Fruit fly (Drosophila melanogaster) whole organism, embryonic: ENCODE results near the gene Charon.

Experiments used
- Antp ChIP-seq: fragments of 200-800 bp; sonication (Bioruptor generic); optimal IDR thresholded peaks from 3 replicates; lab custom pipeline; 2016; ENCODE audit warnings: missing biosample characterization, missing genetic modification characterization
- BtbVII ChIP-seq: fragments of 200-800 bp; sonication (Bioruptor generic); optimal IDR thresholded peaks from 3 replicates; lab custom pipeline; 2017; ENCODE audit warnings: missing biosample characterization, mild to moderate bottlenecking, missing genetic modification characterization
- CG11085 ChIP-seq: fragments of 200-800 bp; sonication (Bioruptor generic); IDR thresholded peaks from 2 replicates; pipeline ENCODE4 v1.3.6; 2022; ENCODE audit warnings: missing biosample characterization, missing genetic modification characterization
- CG11247 ChIP-seq: fragments of 200-800 bp; sonication (Bioruptor generic); IDR thresholded peaks from 2 replicates; pipeline ENCODE4 v1.3.6; 2022; ENCODE audit warnings: missing biosample characterization, missing genetic modification characterization
- CG12219 ChIP-seq: fragments of 200-800 bp; sonication (Bioruptor generic); optimal IDR thresholded peaks from 3 replicates; lab custom pipeline; 2018; ENCODE audit warnings: missing biosample characterization, mild to moderate bottlenecking, missing genetic modification characterization
- CG12769 ChIP-seq: fragments of 200-800 bp; sonication (Bioruptor generic); optimal IDR thresholded peaks from 2 replicates; lab custom pipeline; 2019; ENCODE audit warnings: missing biosample characterization, mild to moderate bottlenecking, missing genetic modification characterization, moderate library complexity
- CG1647 ChIP-seq: fragments of 200-800 bp; sonication (Bioruptor generic); optimal IDR thresholded peaks from 3 replicates; lab custom pipeline; 2016; ENCODE audit warnings: missing biosample characterization, missing genetic modification characterization
- CG2120 ChIP-seq: fragments of 200-800 bp; sonication (Bioruptor generic); optimal IDR thresholded peaks from 3 replicates; lab custom pipeline; 2016; ENCODE audit warnings: missing biosample characterization, missing genetic modification characterization
- CG2199 ChIP-seq: fragments of 200-800 bp; sonication (Bioruptor generic); IDR thresholded peaks from 3 replicates; pipeline ENCODE4 v1.3.6; 2022; ENCODE audit warnings: missing biosample characterization, missing genetic modification characterization
- CG31224 ChIP-seq: fragments of 200-800 bp; sonication (Bioruptor generic); IDR thresholded peaks from 2 replicates; pipeline ENCODE4 v1.3.6; 2022; ENCODE audit warnings: missing biosample characterization, missing genetic modification characterization
- CG4282 ChIP-seq: fragments of 200-800 bp; sonication (Bioruptor generic); optimal IDR thresholded peaks from 2 replicates; lab custom pipeline; 2016; ENCODE audit warnings: missing biosample characterization, missing genetic modification characterization
- CG5245 ChIP-seq: fragments of 200-800 bp; sonication (Bioruptor generic); optimal IDR thresholded peaks from 3 replicates; lab custom pipeline; 2016; ENCODE audit warnings: missing biosample characterization, missing genetic modification characterization
- CG6272 ChIP-seq: fragments of 200-800 bp; sonication (Bioruptor generic); IDR thresholded peaks from 2 replicates; pipeline ENCODE4 v1.3.6; 2022; ENCODE audit warnings: missing biosample characterization, missing genetic modification characterization
- CG7556 ChIP-seq: fragments of 200-800 bp; sonication (Bioruptor generic); optimal IDR thresholded peaks from 2 replicates; lab custom pipeline; 2017; ENCODE audit warnings: missing biosample characterization, mild to moderate bottlenecking, missing genetic modification characterization
- CG7963 ChIP-seq: fragments of 200-800 bp; sonication (Bioruptor generic); IDR thresholded peaks from 3 replicates; pipeline ENCODE4 v1.3.6; 2022; ENCODE audit warnings: missing biosample characterization, missing genetic modification characterization; ENCODE audit not compliant: partially characterized antibody
- CG8944 ChIP-seq: fragments of 200-800 bp; sonication (Bioruptor generic); optimal IDR thresholded peaks from 3 replicates; lab custom pipeline; 2016; ENCODE audit warnings: missing biosample characterization, missing genetic modification characterization
- CoRest ChIP-seq: fragments of 200-800 bp; sonication (Bioruptor generic); optimal IDR thresholded peaks from 3 replicates; lab custom pipeline; 2018; ENCODE audit warnings: missing biosample characterization, mild to moderate bottlenecking, missing genetic modification characterization, moderate library complexity
- CrebB ChIP-seq: fragments of 200-800 bp; sonication (Bioruptor generic); optimal IDR thresholded peaks from 3 replicates; lab custom pipeline; 2018; ENCODE audit warnings: missing biosample characterization, mild to moderate bottlenecking, missing genetic modification characterization
- Dbx ChIP-seq: fragments of 200-800 bp; sonication (Bioruptor generic); IDR thresholded peaks from 3 replicates; pipeline ENCODE4 v1.3.6; 2022; ENCODE audit warnings: missing biosample characterization, missing genetic modification characterization
- Eip74EF ChIP-seq, 2 experiments: fragments of 200-800 bp in 1 of 2; fragments of >200 bp in 1 of 2; sonication (Bioruptor generic) in 1 of 2; optimal IDR thresholded peaks; 2 replicates each; lab custom pipeline; 2017 to 2019; ENCODE audit warnings: missing biosample characterization in 2 of 2, missing genetic modification characterization in 2 of 2, mild to moderate bottlenecking in 1 of 2, moderate library complexity in 1 of 2
- HmgD ChIP-seq: fragments of 200-800 bp; sonication (Bioruptor generic); optimal IDR thresholded peaks from 3 replicates; lab custom pipeline; 2016; ENCODE audit warnings: missing biosample characterization, missing genetic modification characterization
- Hr3 ChIP-seq: fragments of 200-800 bp; sonication (Bioruptor generic); optimal IDR thresholded peaks from 3 replicates; lab custom pipeline; 2016; ENCODE audit warnings: missing biosample characterization, missing genetic modification characterization
- Lim3 ChIP-seq: fragments of 200-800 bp; sonication (Bioruptor generic); IDR thresholded peaks from 2 replicates; pipeline ENCODE4 v1.3.6; 2022; ENCODE audit warnings: missing biosample characterization, missing genetic modification characterization
- Nf-YC ChIP-seq: fragments of 200-800 bp; optimal IDR thresholded peaks from 3 replicates; lab custom pipeline; 2019; ENCODE audit warnings: missing biosample characterization, mild to moderate bottlenecking, missing genetic modification characterization, moderate library complexity
- Optix ChIP-seq: fragments of 200-800 bp; sonication (Bioruptor generic); IDR thresholded peaks from 3 replicates; pipeline ENCODE4 v1.3.6; 2022; ENCODE audit warnings: missing biosample characterization, missing genetic modification characterization
- Sox102F ChIP-seq: fragments of 200-800 bp; sonication (Bioruptor generic); optimal IDR thresholded peaks from 2 replicates; lab custom pipeline; 2018; ENCODE audit warnings: missing biosample characterization, mild to moderate bottlenecking, missing genetic modification characterization, moderate library complexity
- ase ChIP-seq: fragments of 200-800 bp; sonication (Bioruptor generic); IDR thresholded peaks from 3 replicates; pipeline ENCODE4 v1.3.6; 2022; ENCODE audit warnings: missing biosample characterization, missing genetic modification characterization
- da ChIP-seq: fragments of 200-800 bp; sonication (Bioruptor generic); optimal IDR thresholded peaks from 2 replicates; lab custom pipeline; 2016; ENCODE audit warnings: missing biosample characterization, missing genetic modification characterization
- eve ChIP-seq, 2 experiments: fragments of >200 bp; optimal IDR thresholded peaks; 2 replicates each; lab custom pipeline; 2017; ENCODE audit warnings: missing biosample characterization in 2 of 2, missing genetic modification characterization in 2 of 2
- eyg ChIP-seq: fragments of 200-800 bp; sonication (Bioruptor generic); optimal IDR thresholded peaks from 3 replicates; lab custom pipeline; 2016; ENCODE audit warnings: missing biosample characterization, missing genetic modification characterization
- fd96Cb ChIP-seq: fragments of 200-800 bp; sonication (Bioruptor generic); optimal IDR thresholded peaks from 2 replicates; lab custom pipeline; 2018; ENCODE audit warnings: missing biosample characterization, mild to moderate bottlenecking, missing genetic modification characterization, moderate library complexity
- gce ChIP-seq: fragments of 200-800 bp; sonication (Bioruptor generic); IDR thresholded peaks from 3 replicates; pipeline ENCODE4 v1.3.6; 2022; ENCODE audit warnings: missing biosample characterization, missing genetic modification characterization
- gcm ChIP-seq: fragments of 200-800 bp; sonication (Bioruptor generic); optimal IDR thresholded peaks from 2 replicates; lab custom pipeline; 2019; ENCODE audit warnings: missing biosample characterization, mild to moderate bottlenecking, missing genetic modification characterization, moderate library complexity
- hth ChIP-seq: fragments of >200 bp; optimal IDR thresholded peaks from 2 replicates; lab custom pipeline; 2017; ENCODE audit warnings: inconsistent platforms
- insv ChIP-seq, 2 experiments: fragments of 200-800 bp; sonication (Bioruptor generic); optimal IDR thresholded peaks; 3 replicates each; lab custom pipeline; 2016 to 2018; ENCODE audit warnings: missing biosample characterization in 2 of 2, missing genetic modification characterization in 2 of 2
- jing ChIP-seq: fragments of 200-800 bp; sonication (Bioruptor generic); optimal IDR thresholded peaks from 2 replicates; lab custom pipeline; 2018; ENCODE audit warnings: missing biosample characterization, mild to moderate bottlenecking, missing genetic modification characterization
- kay ChIP-seq: fragments of 200-800 bp; sonication (Bioruptor generic); optimal IDR thresholded peaks from 2 replicates; lab custom pipeline; 2016; ENCODE audit warnings: missing biosample characterization, missing genetic modification characterization
- maf-S ChIP-seq: fragments of 200-800 bp; sonication (Bioruptor generic); optimal IDR thresholded peaks from 2 replicates; lab custom pipeline; 2016; ENCODE audit warnings: missing biosample characterization, missing genetic modification characterization
- otp ChIP-seq: fragments of 200-800 bp; sonication (Bioruptor generic); IDR thresholded peaks from 3 replicates; pipeline ENCODE4, ENCODE4 v1.3.6; 2022; ENCODE audit warnings: missing biosample characterization, missing genetic modification characterization
- peb ChIP-seq: fragments of 200-800 bp; sonication (Bioruptor generic); IDR thresholded peaks from 2 replicates; pipeline ENCODE4 v1.3.6; 2022; ENCODE audit warnings: missing biosample characterization, missing genetic modification characterization
- psq ChIP-seq: fragments of 200-800 bp; sonication (Bioruptor generic); optimal IDR thresholded peaks from 2 replicates; lab custom pipeline; 2017; ENCODE audit warnings: missing biosample characterization, missing genetic modification characterization
- repo ChIP-seq: fragments of 200-800 bp; sonication (Bioruptor generic); optimal IDR thresholded peaks from 2 replicates; lab custom pipeline; 2016; ENCODE audit warnings: missing biosample characterization, missing genetic modification characterization
- schlank ChIP-seq: fragments of 200-800 bp; sonication (Bioruptor generic); optimal IDR thresholded peaks from 2 replicates; lab custom pipeline; 2018; ENCODE audit warnings: missing biosample characterization, mild to moderate bottlenecking, missing genetic modification characterization
- sisA ChIP-seq: fragments of 200-800 bp; sonication (Bioruptor generic); IDR thresholded peaks from 2 replicates; pipeline ENCODE4 v1.3.6; 2022; ENCODE audit warnings: missing biosample characterization, missing genetic modification characterization
- tin ChIP-seq: fragments of 200-800 bp; sonication (Bioruptor generic); optimal IDR thresholded peaks from 3 replicates; lab custom pipeline; 2016; ENCODE audit warnings: missing biosample characterization, missing genetic modification characterization
- tio ChIP-seq: fragments of 200-800 bp; sonication (Bioruptor generic); optimal IDR thresholded peaks from 2 replicates; lab custom pipeline; 2017; ENCODE audit warnings: missing biosample characterization, missing genetic modification characterization, inconsistent platforms
- tx ChIP-seq: fragments of 200-800 bp; sonication (Bioruptor generic); optimal IDR thresholded peaks from 2 replicates; lab custom pipeline; 2016; ENCODE audit warnings: missing biosample characterization, missing genetic modification characterization
- usp ChIP-seq: fragments of >200 bp; optimal IDR thresholded peaks from 2 replicates; lab custom pipeline; 2017; ENCODE audit warnings: missing biosample characterization, missing genetic modification characterization
- vnd ChIP-seq: fragments of 200-800 bp; sonication (Bioruptor generic); IDR thresholded peaks from 3 replicates; pipeline ENCODE4 v1.3.6; 2022; ENCODE audit warnings: missing biosample characterization, missing genetic modification characterization; ENCODE audit not compliant: partially characterized antibody
- z ChIP-seq: fragments of 200-800 bp; sonication (Bioruptor generic); IDR thresholded peaks from 3 replicates; pipeline ENCODE4 v1.3.6; 2022; ENCODE audit warnings: missing biosample characterization, missing genetic modification characterization

Gene Charon

DNA sequence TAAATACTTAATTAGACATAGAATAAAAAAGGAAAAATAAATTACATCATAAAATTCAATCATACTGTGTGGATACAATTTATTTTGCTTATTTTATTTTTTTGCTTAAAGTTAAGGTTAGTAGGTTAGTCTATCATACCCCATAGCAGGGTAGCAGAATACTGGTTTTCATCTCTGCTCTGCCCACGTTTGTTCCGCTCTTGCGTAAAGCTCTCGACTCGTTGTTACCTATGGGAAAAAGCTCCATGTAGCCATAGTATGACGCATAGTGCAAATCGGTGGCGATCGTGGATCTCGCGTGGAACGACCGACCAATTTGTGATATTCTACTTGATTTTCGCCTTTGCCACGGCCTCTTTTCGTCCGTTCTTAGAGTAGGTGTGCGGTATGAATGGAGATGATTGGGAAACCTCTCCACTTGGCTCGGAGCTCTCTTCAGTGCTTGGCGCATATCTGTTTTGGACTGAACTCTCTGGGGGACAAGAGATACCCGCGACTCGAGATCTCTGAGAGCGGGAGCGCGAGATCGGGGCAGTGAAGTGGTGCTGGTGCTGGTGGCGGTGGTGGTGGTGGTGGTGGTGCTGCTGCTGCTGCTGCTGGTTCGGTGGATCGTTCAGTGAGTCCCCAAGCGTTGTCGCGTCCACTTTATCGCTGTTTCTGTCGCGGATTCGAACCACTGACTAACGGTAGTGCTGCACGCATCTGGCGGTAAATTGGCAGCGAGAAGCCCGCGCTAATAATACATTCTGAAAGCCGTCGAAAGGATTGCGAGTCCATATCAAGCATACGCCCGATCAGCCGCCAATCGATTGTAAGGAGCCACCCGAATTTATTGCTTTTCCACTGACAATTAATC is 13.3 kb upstream of the Charon start, which contains the start of gene CG5001 (continued):
- TF ChIP-seq Dbx (GFP tag; lab: Robert Waterston, UW) (peak; percentile 86), CG8944 (GFP tag; lab: Kevin White, UChicago) (peak; percentile 50), CG1647 (peak; percentile 64), Optix (peak; percentile 7; the same call in 1 of the 3 replicates), gcm (GFP tag; lab: Kevin White, UChicago) (peak; percentile 88), BtbVII (GFP tag; lab: Kevin White, UChicago) (peak; percentile 83), Eip74EF (GFP tag; optimal IDR thresholded peaks at IDR 0.05; lab: Kevin White, UChicago) (peak in 1 of 2 experiments; percentile 85), CG6272 (peak; percentile 65), sisA (peak; percentile 84), insv (GFP tag; optimal IDR thresholded peaks at IDR 0.05; lab: Kevin White, UChicago) (peak in 1 of 2 experiments; percentile 7), tio (GFP tag; lab: Kevin White, UChicago) (no peak), CG11085 (GFP tag; lab: Robert Waterston, UW) (peak; percentile 59; the same call in 1 of the 2 replicates), jing (GFP tag; lab: Kevin White, UChicago) (no peak), eyg (peak; percentile 55), CG7556 (GFP tag; lab: Kevin White, UChicago) (peak; percentile 82), peb (GFP tag; lab: Robert Waterston, UW) (peak; percentile 71), otp (peak; percentile 76), maf-S (GFP tag; lab: Kevin White, UChicago) (peak; percentile 48), ase (GFP tag; lab: Robert Waterston, UW) (peak; percentile 87), schlank (peak; percentile 25), CG11247 (GFP tag; lab: Robert Waterston, UW) (peak; percentile 88), tin (GFP tag; lab: Kevin White, UChicago) (peak; percentile 79), CG7963 (GFP tag; lab: Robert Waterston, UW) (no peak), gce (peak; percentile 89), CG2120 (GFP tag; lab: Kevin White, UChicago) (peak; percentile 87), Antp (peak; percentile 77), CG2199 (peak; percentile 42; the same call in 1 of the 3 replicates), Sox102F (peak; percentile 92), fd96Cb (tag; lab: Kevin White, UChicago) (peak; percentile 78), usp (no peak), Lim3 (no peak), psq (peak; percentile 59), CrebB (tag; lab: Kevin White, UChicago) (peak; percentile 69), Nf-YC (tag; lab: Kevin White, UChicago) (peak; percentile 82), CG5245 (GFP tag; lab: Kevin White, UChicago) (peak; percentile 82), CG4282 (GFP tag; lab: Kevin White, UChicago) (no peak), CG31224 (peak; percentile 80), Hr3 (GFP tag; lab: Kevin White, UChicago) (peak; percentile 82), eve (GFP tag; optimal IDR thresholded peaks at IDR 0.05; lab: Kevin White, UChicago) (no peak), repo (GFP tag; lab: Kevin White, UChicago) (no peak), HmgD (GFP tag; lab: Kevin White, UChicago) (no peak), CG12219 (GFP tag; lab: Kevin White, UChicago) (peak; percentile 65), kay (peak; percentile 93), tx (GFP tag; lab: Kevin White, UChicago) (peak; percentile 66), CG12769 (tag; lab: Kevin White, UChicago) (peak; percentile 90), vnd (no peak), z (GFP tag; lab: Robert Waterston, UW) (no peak), da (GFP tag; lab: Kevin White, UChicago) (no peak), hth (no peak), CoRest (peak; percentile 89)
